Fruit fly (Drosophila melanogaster): Measurements from ENCODE around the gene CG15386.
A peak's percentile ranks its signal among the peaks of the same experiment; 100 is the strongest.

CG15386 gene

dm6 chr2L:2214004-2214403 lies 3.0 kb downstream of the CG15386 start, which contains the start of the genes Uch and CG34174 (continued):
- TF ChIP-seq hkb (optimal IDR thresholded peaks at IDR 0.05): peak; percentile 74
- TF ChIP-seq hkb (GFP tag; IDR thresholded peaks at IDR 0.05): no peak
- peak; percentile 42 for TF ChIP-seq CG15601 (tag; optimal IDR thresholded peaks at IDR 0.05)
- peak; percentile 87 for TF ChIP-seq CG13287 (GFP tag; IDR thresholded peaks at IDR 0.05; ENCODE audit: partially characterized antibody)
- peak; percentile 86 for TF ChIP-seq MBD-R2 (GFP tag; IDR thresholded peaks at IDR 0.05)
- no peak for TF ChIP-seq MESR4 (GFP tag; optimal IDR thresholded peaks at IDR 0.05)
- peak; percentile 18; the same call in 1 of the 2 replicates for TF ChIP-seq E2f2 (GFP tag; IDR thresholded peaks at IDR 0.05)
- TF ChIP-seq CG14667 (GFP tag; IDR thresholded peaks at IDR 0.05): no peak
- peak in 1 of 2 experiments; percentile 11 for TF ChIP-seq bsh (GFP tag; optimal IDR thresholded peaks at IDR 0.05)
- peak; percentile 44 for TF ChIP-seq Abd-B (GFP tag; optimal IDR thresholded peaks at IDR 0.05)
- peak; percentile 36 for TF ChIP-seq CG1603 (tag; optimal IDR thresholded peaks at IDR 0.05)
- no peak for TF ChIP-seq CG12236 (GFP tag; optimal IDR thresholded peaks at IDR 0.05)
- no peak for TF ChIP-seq hth (optimal IDR thresholded peaks at IDR 0.05)
- peak; percentile 11 for TF ChIP-seq CG9437 (GFP tag; optimal IDR thresholded peaks at IDR 0.05)
- no peak for TF ChIP-seq CG12942 (GFP tag; optimal IDR thresholded peaks at IDR 0.05)
- TF ChIP-seq CG13894 (tag; optimal IDR thresholded peaks at IDR 0.05): peak; percentile 61
- peak; percentile 12 for TF ChIP-seq scrt (GFP tag; optimal IDR thresholded peaks at IDR 0.05)
- TF ChIP-seq CG34224 (GFP tag; IDR thresholded peaks at IDR 0.05; ENCODE audit: partially characterized antibody): peak; percentile 68; the same call in 2 of the 3 replicates
- peak; percentile 9 for TF ChIP-seq CG1233 (GFP tag; optimal IDR thresholded peaks at IDR 0.05)
- TF ChIP-seq CG34422 (GFP tag; IDR thresholded peaks at IDR 0.05): peak; percentile 55; the same call in 1 of the 3 replicates
- TF ChIP-seq Nf-YC (tag; optimal IDR thresholded peaks at IDR 0.05): peak; percentile 27
- TF ChIP-seq CG6854 (GFP tag; optimal IDR thresholded peaks at IDR 0.05): no peak
- peak; percentile 100 for TF ChIP-seq CG14710 (tag; optimal IDR thresholded peaks at IDR 0.05)
- TF ChIP-seq crp (GFP tag; optimal IDR thresholded peaks at IDR 0.05): peak in 1 of 2 experiments; percentile 39
- no peak for TF ChIP-seq CG4282 (GFP tag; optimal IDR thresholded peaks at IDR 0.05)
- TF ChIP-seq klu (GFP tag; IDR thresholded peaks at IDR 0.05): no peak
- TF ChIP-seq Med (GFP tag): peak; percentile 72
- TF ChIP-seq CG17385 (GFP tag; optimal IDR thresholded peaks at IDR 0.05): peak; percentile 40
- peak; percentile 21 for TF ChIP-seq CG34376 (GFP tag; optimal IDR thresholded peaks at IDR 0.05)
- no peak for TF ChIP-seq Lim3 (GFP tag; IDR thresholded peaks at IDR 0.05)
- peak in 1 of 3 experiments; percentile 32 for TF ChIP-seq lola (GFP tag; optimal IDR thresholded peaks at IDR 0.05)
- peak; percentile 68 for TF ChIP-seq Bgb (GFP tag; IDR thresholded peaks at IDR 0.05; ENCODE audit: partially characterized antibody)
- TF ChIP-seq Ets97D (GFP tag; optimal IDR thresholded peaks at IDR 0.05): peak; percentile 65
- TF ChIP-seq CG12155 (GFP tag; optimal IDR thresholded peaks at IDR 0.05): peak; percentile 21
- peak; percentile 60 for TF ChIP-seq Dref (GFP tag; IDR thresholded peaks at IDR 0.05)
- 0 out of 2 replicates have a peak, but pooled peaks have one; percentile 12 for TF ChIP-seq CG31441 (GFP tag; IDR thresholded peaks at IDR 0.05)
- peak; percentile 45 for TF ChIP-seq CG13624 (GFP tag; optimal IDR thresholded peaks at IDR 0.05)
- TF ChIP-seq CG18599 (GFP tag; optimal IDR thresholded peaks at IDR 0.05): peak; percentile 24
- peak; percentile 67; the same call in 1 of the 2 replicates for TF ChIP-seq amos (GFP tag; IDR thresholded peaks at IDR 0.05; ENCODE audit: partially characterized antibody)
- peak; percentile 59 for TF ChIP-seq trem (tag; optimal IDR thresholded peaks at IDR 0.05)
- TF ChIP-seq Myb (GFP tag; optimal IDR thresholded peaks at IDR 0.05): peak; percentile 53
- TF ChIP-seq Optix (GFP tag; IDR thresholded peaks at IDR 0.05): no peak
- TF ChIP-seq CG17361 (GFP tag; IDR thresholded peaks at IDR 0.05): peak; percentile 46; the same call in 1 of the 3 replicates
- TF ChIP-seq CG8290 (GFP tag; optimal IDR thresholded peaks at IDR 0.05): peak; percentile 96
- peak; percentile 59 to 82 for TF ChIP-seq CG8290 (tag; optimal IDR thresholded peaks at IDR 0.05)
- TF ChIP-seq CG13424 (tag; optimal IDR thresholded peaks at IDR 0.05): peak; percentile 37
- peak; percentile 1 for TF ChIP-seq CG15696 (tag; optimal IDR thresholded peaks at IDR 0.05)
- TF ChIP-seq CG17829 (tag; optimal IDR thresholded peaks at IDR 0.05): peak; percentile 19
- TF ChIP-seq NfI (GFP tag; optimal IDR thresholded peaks at IDR 0.05): peak; percentile 29
- TF ChIP-seq CG30020 (tag; optimal IDR thresholded peaks at IDR 0.05): peak; percentile 32

Measured in whole organism, embryonic.